Worm (Caenorhabditis elegans) whole organism, mixed stage, embryonic: ENCODE results near the gene srx-2.

Experiments
- M03D4.4 ChIP-seq: sonication (generic microtip); optimal IDR thresholded peaks from 2 replicates; lab custom pipeline; 2017; ENCODE audit warnings: mild to moderate bottlenecking, missing genetic modification characterization, missing compliant biosample characterization
- bed-3 ChIP-seq: fragments of 200-800 bp; sonication (Bioruptor generic); optimal IDR thresholded peaks from 3 replicates; lab custom pipeline; 2018; ENCODE audit warnings: mild to moderate bottlenecking, missing genetic modification characterization, moderate library complexity, missing compliant biosample characterization
- blmp-1 ChIP-seq: fragments of 150-350 bp; optimal IDR thresholded peaks from 2 replicates; lab custom pipeline; 2014; ENCODE audit warnings: missing biosample characterization, missing genetic modification characterization
- ceh-39 ChIP-seq: fragments of 150-350 bp; optimal IDR thresholded peaks from 2 replicates; lab custom pipeline; 2014; ENCODE audit warnings: missing biosample characterization, missing genetic modification characterization
- ceh-43 ChIP-seq: fragments of 200-800 bp; sonication (Bioruptor generic); optimal IDR thresholded peaks from 2 replicates; lab custom pipeline; 2018; ENCODE audit warnings: mild to moderate bottlenecking, missing genetic modification characterization, moderate library complexity, missing compliant biosample characterization
- ceh-83 ChIP-seq: fragments of 200-800 bp; sonication (Bioruptor generic); optimal IDR thresholded peaks from 2 replicates; lab custom pipeline; 2018; ENCODE audit warnings: mild to moderate bottlenecking, missing genetic modification characterization, missing compliant biosample characterization
- ces-1 ChIP-seq: fragments of 150-350 bp; optimal IDR thresholded peaks from 2 replicates; lab custom pipeline; 2014; ENCODE audit warnings: missing biosample characterization, missing genetic modification reagents, missing genetic modification characterization
- drap-1 ChIP-seq: fragments of 200-800 bp; sonication (Bioruptor generic); optimal IDR thresholded peaks from 3 replicates; lab custom pipeline; 2018; ENCODE audit warnings: mild to moderate bottlenecking, missing genetic modification characterization, missing compliant biosample characterization
- elt-1 ChIP-seq: sonication (generic microtip); optimal IDR thresholded peaks from 2 replicates; lab custom pipeline; 2017; ENCODE audit warnings: missing genetic modification characterization, mild to moderate bottlenecking, missing compliant biosample characterization, antibody characterized with exemption, moderate library complexity, borderline replicate concordance; ENCODE audit not compliant: insufficient read depth
- elt-3 ChIP-seq: fragments of 150-350 bp; optimal IDR thresholded peaks from 2 replicates; lab custom pipeline; 2014; ENCODE audit warnings: missing biosample characterization, missing genetic modification characterization
- flh-1 ChIP-seq: fragments of 200-800 bp; sonication (Bioruptor generic); optimal IDR thresholded peaks from 2 replicates; lab custom pipeline; 2018; ENCODE audit warnings: mild to moderate bottlenecking, missing genetic modification characterization, moderate library complexity, missing compliant biosample characterization
- ham-2 ChIP-seq: fragments of 200-800 bp; sonication (Bioruptor generic); optimal IDR thresholded peaks from 2 replicates; lab custom pipeline; 2018; ENCODE audit warnings: mild to moderate bottlenecking, missing genetic modification characterization, missing compliant biosample characterization
- lin-13 ChIP-seq: fragments of 150-350 bp; optimal IDR thresholded peaks from 2 replicates; lab custom pipeline; 2014; ENCODE audit warnings: missing biosample characterization, missing genetic modification characterization
- lin-32 ChIP-seq: fragments of 200-800 bp; sonication (Bioruptor generic); optimal IDR thresholded peaks from 2 replicates; lab custom pipeline; 2018; ENCODE audit warnings: mild to moderate bottlenecking, missing genetic modification characterization, missing compliant biosample characterization
- lsy-2 ChIP-seq: fragments of 150-350 bp; optimal IDR thresholded peaks from 2 replicates; lab custom pipeline; 2014; ENCODE audit warnings: missing biosample characterization, missing genetic modification characterization
- mab-5 ChIP-seq: fragments of 150-350 bp; optimal IDR thresholded peaks from 2 replicates; lab custom pipeline; 2014; ENCODE audit warnings: missing biosample characterization, missing genetic modification characterization
- mep-1 ChIP-seq: fragments of 150-350 bp; optimal IDR thresholded peaks from 2 replicates; lab custom pipeline; 2017; ENCODE audit warnings: missing biosample characterization, missing genetic modification reagents, missing genetic modification characterization, inconsistent platforms
- mls-2 ChIP-seq: sonication (generic microtip); optimal IDR thresholded peaks from 2 replicates; lab custom pipeline; 2016; ENCODE audit warnings: mild to moderate bottlenecking, missing genetic modification characterization, moderate library complexity, missing compliant biosample characterization
- nhr-2 ChIP-seq: fragments of 150-350 bp; optimal IDR thresholded peaks from 2 replicates; lab custom pipeline; 2014; ENCODE audit warnings: missing biosample characterization, missing genetic modification characterization
- nhr-28 ChIP-seq: fragments of 150-350 bp; optimal IDR thresholded peaks from 2 replicates; lab custom pipeline; 2014; ENCODE audit warnings: missing biosample characterization, missing genetic modification characterization
- nhr-76 ChIP-seq: sonication (generic microtip); optimal IDR thresholded peaks from 2 replicates; lab custom pipeline; 2017; ENCODE audit warnings: missing biosample characterization, missing genetic modification characterization
- pha-4 ChIP-seq: fragments of 150-350 bp; optimal IDR thresholded peaks from 2 replicates; lab custom pipeline; 2018; ENCODE audit warnings: missing biosample characterization, missing genetic modification reagents, missing genetic modification characterization
- sem-2 ChIP-seq: fragments of 200-800 bp; sonication (Bioruptor generic); optimal IDR thresholded peaks from 2 replicates; lab custom pipeline; 2018; ENCODE audit warnings: mild to moderate bottlenecking, missing genetic modification characterization, missing compliant biosample characterization
- sptf-1 ChIP-seq: sonication (generic microtip); optimal IDR thresholded peaks from 2 replicates; lab custom pipeline; 2017; ENCODE audit warnings: mild to moderate bottlenecking, missing genetic modification characterization, moderate library complexity, missing compliant biosample characterization
- unc-39 ChIP-seq: fragments of 150-350 bp; optimal IDR thresholded peaks from 2 replicates; lab custom pipeline; 2014; ENCODE audit warnings: missing biosample characterization, missing genetic modification characterization
- unc-62 ChIP-seq: fragments of 150-350 bp; optimal IDR thresholded peaks from 2 replicates; lab custom pipeline; 2014; ENCODE audit warnings: missing biosample characterization, missing genetic modification reagents, missing genetic modification characterization
- zip-8 ChIP-seq: fragments of 150-350 bp; optimal IDR thresholded peaks from 2 replicates; lab custom pipeline; 2014; ENCODE audit warnings: missing biosample characterization, missing genetic modification characterization
- ztf-11 ChIP-seq: fragments of 150-350 bp; optimal IDR thresholded peaks from 2 replicates; lab custom pipeline; 2014; ENCODE audit warnings: missing biosample characterization, missing genetic modification characterization

Gene srx-2

ce11 chrV:9054771-9055170, 45.5 kb downstream of the srx-2 start, which contains the start of gene swm-1:
Gene swm-1 (minus strand): TSS chrV:9054871.
- no peak for TF ChIP-seq elt-3
- TF ChIP-seq unc-39 (tag; lab: Kevin White, UChicago), result no peak
- no peak for TF ChIP-seq mep-1
- TF ChIP-seq nhr-76 (tag; lab: Kevin White, UChicago), result no peak
- TF ChIP-seq flh-1 (GFP tag; lab: Kevin White, UChicago), result no peak
- TF ChIP-seq blmp-1 (tag; lab: Kevin White, UChicago), result no peak
- no peak for TF ChIP-seq ceh-39 (tag; lab: Kevin White, UChicago)
- no peak for TF ChIP-seq pha-4 (tag; lab: Kevin White, UChicago)
- no peak for TF ChIP-seq lin-13 (tag; lab: Kevin White, UChicago)
- no peak for TF ChIP-seq ztf-11
- TF ChIP-seq bed-3 (GFP tag; lab: Kevin White, UChicago), result no peak
- no peak for TF ChIP-seq lin-32 (GFP tag; lab: Kevin White, UChicago)
- no peak for TF ChIP-seq M03D4.4 (tag; lab: Kevin White, UChicago)
- no peak for TF ChIP-seq nhr-2
- no peak for TF ChIP-seq sem-2 (GFP tag; lab: Kevin White, UChicago)
- TF ChIP-seq mls-2 (tag; lab: Kevin White, UChicago), result no peak
- no peak for TF ChIP-seq sptf-1

ce11 chrV:9055644-9056043, 46.4 kb downstream of the srx-2 start:
- TF ChIP-seq blmp-1 (tag; lab: Kevin White, UChicago) (no peak), ces-1 (GFP tag; lab: Kevin White, UChicago) (no peak)

ce11 chrV:9056253-9056652, 47.0 kb downstream of the srx-2 start, which contains the start of gene C25E10.10:
Gene C25E10.10 (minus strand): TSS chrV:9056353.
- TF ChIP-seq mep-1 (no peak), lsy-2 (tag; lab: Kevin White, UChicago) (no peak), lin-32 (GFP tag; lab: Kevin White, UChicago) (no peak), blmp-1 (tag; lab: Kevin White, UChicago) (no peak), bed-3 (GFP tag; lab: Kevin White, UChicago) (no peak), mls-2 (tag; lab: Kevin White, UChicago) (no peak), M03D4.4 (tag; lab: Kevin White, UChicago) (no peak), mab-5 (no peak), zip-8 (tag; lab: Kevin White, UChicago) (no peak), elt-3 (no peak)

ce11 chrV:9058627-9059026, 49.4 kb downstream of the srx-2 start, which contains the start of gene C25E10.11:
Gene C25E10.11 (minus strand): TSS chrV:9058727.
- TF ChIP-seq unc-39 (tag; lab: Kevin White, UChicago) (no peak), bed-3 (GFP tag; lab: Kevin White, UChicago) (no peak), lin-13 (tag; lab: Kevin White, UChicago) (no peak), blmp-1 (tag; lab: Kevin White, UChicago) (no peak), sptf-1 (no peak), mls-2 (tag; lab: Kevin White, UChicago) (no peak), ceh-83 (GFP tag; lab: Kevin White, UChicago) (no peak), elt-3 (no peak)

- TF ChIP-seq ceh-39 (tag; lab: Kevin White, UChicago) (no peak), ceh-83 (GFP tag; lab: Kevin White, UChicago) (no peak), elt-1 (tag; lab: Kevin White, UChicago) (no peak), elt-3 (no peak), pha-4 (tag; lab: Kevin White, UChicago) (no peak), M03D4.4 (tag; lab: Kevin White, UChicago) (no peak), sem-2 (GFP tag; lab: Kevin White, UChicago) (no peak), unc-62 (no peak), ham-2 (GFP tag; lab: Kevin White, UChicago) (no peak), ztf-11 (no peak), zip-8 (tag; lab: Kevin White, UChicago) (no peak), ces-1 (GFP tag; lab: Kevin White, UChicago) (no peak), mep-1 (no peak), nhr-28 (no peak), drap-1 (GFP tag; lab: Kevin White, UChicago) (no peak), bed-3 (GFP tag; lab: Kevin White, UChicago) (no peak), ceh-43 (GFP tag; lab: Kevin White, UChicago) (no peak)
Observed at ce11 chrV:9059468-9059867, 50.2 kb downstream of the srx-2 start, which contains the start of the genes C25E10.16 and C25E10.13. Gene C25E10.16 (minus strand): TSS chrV:9059568. Gene C25E10.13 (plus strand): TSS chrV:9059723.
